Worm (Caenorhabditis elegans): ENCODE results near the gene D1086.2.

DNA sequence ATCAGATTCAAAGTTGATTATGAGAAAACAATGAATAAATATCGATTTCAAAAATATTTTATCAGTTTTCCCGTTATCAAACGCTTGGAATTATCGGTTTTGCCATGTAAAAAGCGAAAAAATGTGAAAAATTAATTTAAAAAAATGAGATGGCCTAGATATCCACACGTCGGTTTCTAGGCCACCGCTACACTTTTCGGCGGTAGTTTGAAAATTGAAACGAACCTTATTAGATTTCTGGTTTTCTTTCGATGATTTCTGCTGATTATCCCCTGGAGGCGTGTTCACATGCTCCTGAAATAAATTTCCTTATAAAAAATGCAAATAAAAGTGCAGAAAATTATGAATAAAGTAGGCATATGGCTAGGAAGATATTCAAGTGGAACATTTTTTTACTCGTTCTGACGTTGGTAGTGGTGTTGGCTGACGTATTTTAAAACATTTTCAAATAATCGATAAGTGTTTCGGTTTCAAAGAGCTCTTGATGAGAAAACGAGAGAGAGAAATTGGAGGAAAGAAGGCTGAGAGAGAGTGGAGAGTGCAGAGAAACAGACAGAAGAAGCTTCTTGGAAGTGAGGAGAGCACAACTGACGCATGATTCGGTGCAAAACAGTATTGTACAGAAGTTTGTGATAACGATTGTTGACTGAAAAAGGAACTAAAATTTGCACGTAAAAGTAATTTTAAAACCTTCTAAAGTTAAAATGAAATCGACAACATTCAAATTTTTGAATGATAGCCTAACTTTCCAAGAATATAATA, 34.7 kb upstream of the D1086.2 start:
- TF ChIP-seq pqm-1 (tag; optimal IDR thresholded peaks at IDR 0.05) (no peak), ama-1 (optimal IDR thresholded peaks at IDR 0.05) (no peak), unc-62 (GFP tag; optimal IDR thresholded peaks at IDR 0.05 in 1 of 2) (no peak), unc-62 (tag; optimal IDR thresholded peaks at IDR 0.05) (no peak), fos-1 (tag; optimal IDR thresholded peaks at IDR 0.05) (no peak), pha-4 (GFP tag; IDR thresholded peaks at IDR 0.05) (no peak), pha-4 (tag; optimal IDR thresholded peaks at IDR 0.05) (no peak), madf-9 (GFP tag; conservative IDR thresholded peaks at IDR 0.05) (no peak), ces-1 (GFP tag; optimal IDR thresholded peaks at IDR 0.05) (no peak), nhr-25 (tag; optimal IDR thresholded peaks at IDR 0.05; ENCODE audit: borderline replicate concordance, insufficient read depth) (no peak), zag-1 (tag; optimal IDR thresholded peaks at IDR 0.05) (no peak), mdl-1 (tag; optimal IDR thresholded peaks at IDR 0.05) (no peak), lin-39 (tag; optimal IDR thresholded peaks at IDR 0.05) (no peak), R02D3.7 (tag; optimal IDR thresholded peaks at IDR 0.05) (no peak), ztf-11 (tag; optimal IDR thresholded peaks at IDR 0.05) (no peak), skn-1 (tag; optimal IDR thresholded peaks at IDR 0.05) (no peak)

Data from whole organism, L4 larva.